Fruit fly (Drosophila melanogaster) whole organism, embryonic: ENCODE measurements around the gene Uro.

Experiments
- ATbp ChIP-seq: fragments of 200-800 bp; sonication (Bioruptor generic); optimal IDR thresholded peaks from 2 replicates; lab custom pipeline; 2017; ENCODE audit warnings: missing biosample characterization, mild to moderate bottlenecking, missing genetic modification characterization, missing genetic modification reagents
- Adf1 ChIP-seq: fragments of 200-800 bp; sonication (Bioruptor generic); IDR thresholded peaks from 2 replicates; pipeline ENCODE4 v1.3.6; 2022; ENCODE audit warnings: missing biosample characterization, missing genetic modification characterization
- Antp ChIP-seq: fragments of 200-800 bp; sonication (Bioruptor generic); optimal IDR thresholded peaks from 3 replicates; lab custom pipeline; 2016; ENCODE audit warnings: missing biosample characterization, missing genetic modification characterization
- Atf3 ChIP-seq: fragments of 200-800 bp; sonication (Bioruptor generic); optimal IDR thresholded peaks from 3 replicates; lab custom pipeline; 2016; ENCODE audit warnings: missing biosample characterization, missing genetic modification characterization
- BtbVII ChIP-seq: fragments of 200-800 bp; sonication (Bioruptor generic); optimal IDR thresholded peaks from 3 replicates; lab custom pipeline; 2017; ENCODE audit warnings: missing biosample characterization, mild to moderate bottlenecking, missing genetic modification characterization
- CG1024 ChIP-seq: fragments of 200-800 bp; sonication (Bioruptor generic); IDR thresholded peaks from 2 replicates; pipeline ENCODE4 v1.3.6; 2022; ENCODE audit warnings: missing biosample characterization, missing genetic modification characterization
- CG10274 ChIP-seq: fragments of 200-800 bp; sonication (Bioruptor generic); optimal IDR thresholded peaks from 3 replicates; lab custom pipeline; 2017; ENCODE audit warnings: missing biosample characterization, mild to moderate bottlenecking, missing genetic modification characterization
- CG10565 ChIP-seq: fragments of 200-800 bp; sonication (Bioruptor generic); optimal IDR thresholded peaks from 3 replicates; lab custom pipeline; 2016; ENCODE audit warnings: missing biosample characterization, mild to moderate bottlenecking, missing genetic modification characterization
- CG10979 ChIP-seq: fragments of 200-800 bp; sonication (Bioruptor generic); optimal IDR thresholded peaks from 2 replicates; lab custom pipeline; 2018; ENCODE audit warnings: missing biosample characterization, mild to moderate bottlenecking, missing genetic modification characterization, moderate library complexity
- CG14014 ChIP-seq: fragments of 200-800 bp; sonication (Bioruptor generic); IDR thresholded peaks from 2 replicates; pipeline ENCODE4 v1.3.6; 2022; ENCODE audit warnings: missing biosample characterization, missing genetic modification characterization
- CG15011 ChIP-seq: fragments of 200-800 bp; sonication (Bioruptor generic); optimal IDR thresholded peaks from 3 replicates; lab custom pipeline; 2018; ENCODE audit warnings: missing biosample characterization, mild to moderate bottlenecking, missing genetic modification characterization
- CG15073 ChIP-seq: fragments of 200-800 bp; sonication (Bioruptor generic); optimal IDR thresholded peaks from 2 replicates; lab custom pipeline; 2016; ENCODE audit warnings: missing biosample characterization, missing genetic modification characterization
- CG15514 ChIP-seq: fragments of 200-800 bp; sonication (Bioruptor generic); optimal IDR thresholded peaks from 3 replicates; lab custom pipeline; 2017; ENCODE audit warnings: missing biosample characterization, missing genetic modification characterization, mild to moderate bottlenecking, moderate library complexity, missing genetic modification reagents
- CG17361 ChIP-seq: fragments of 200-800 bp; sonication (Bioruptor generic); IDR thresholded peaks from 3 replicates; pipeline ENCODE4 v1.3.6; 2022; ENCODE audit warnings: missing biosample characterization, missing genetic modification characterization
- CG17568 ChIP-seq: fragments of 200-800 bp; sonication (Bioruptor generic); optimal IDR thresholded peaks from 2 replicates; lab custom pipeline; 2018; ENCODE audit warnings: missing biosample characterization, mild to moderate bottlenecking, missing genetic modification characterization, moderate library complexity
- CG2129 ChIP-seq: fragments of 200-800 bp; sonication (Bioruptor generic); IDR thresholded peaks from 2 replicates; pipeline ENCODE4 v1.3.6; 2022; ENCODE audit warnings: missing biosample characterization, missing genetic modification characterization; ENCODE audit not compliant: partially characterized antibody
- CG34422 ChIP-seq: fragments of 200-800 bp; sonication (Bioruptor generic); IDR thresholded peaks from 3 replicates; pipeline ENCODE4 v1.3.6; 2022; ENCODE audit warnings: missing biosample characterization, missing genetic modification characterization
- CG9797 ChIP-seq: fragments of 200-800 bp; sonication (Bioruptor generic); optimal IDR thresholded peaks from 3 replicates; lab custom pipeline; 2018; ENCODE audit warnings: missing biosample characterization, mild to moderate bottlenecking, missing genetic modification characterization
- CG9876 ChIP-seq: fragments of 200-800 bp; sonication (Bioruptor generic); optimal IDR thresholded peaks from 2 replicates; lab custom pipeline; 2016; ENCODE audit warnings: missing biosample characterization, missing genetic modification characterization
- Dek ChIP-seq: fragments of 200-800 bp; sonication (Bioruptor generic); optimal IDR thresholded peaks from 3 replicates; lab custom pipeline; 2019; ENCODE audit warnings: missing biosample characterization, mild to moderate bottlenecking, missing genetic modification characterization, moderate library complexity
- Doc2 ChIP-seq: fragments of 200-800 bp; sonication (Bioruptor generic); IDR thresholded peaks from 2 replicates; pipeline ENCODE4 v1.3.6; 2022; ENCODE audit warnings: missing biosample characterization, missing genetic modification characterization
- HLHmδ ChIP-seq: fragments of 200-800 bp; sonication (Bioruptor generic); optimal IDR thresholded peaks from 2 replicates; lab custom pipeline; 2018; ENCODE audit warnings: missing biosample characterization, mild to moderate bottlenecking, missing genetic modification characterization, moderate library complexity
- Hey ChIP-seq: fragments of 200-800 bp; sonication (Bioruptor generic); optimal IDR thresholded peaks from 3 replicates; lab custom pipeline; 2018; ENCODE audit warnings: missing biosample characterization, mild to moderate bottlenecking, missing genetic modification characterization
- Mad ChIP-seq: fragments of 200-800 bp; sonication (Bioruptor generic); optimal IDR thresholded peaks from 2 replicates; lab custom pipeline; 2016; ENCODE audit warnings: missing biosample characterization, missing genetic modification characterization
- Optix ChIP-seq: fragments of 200-800 bp; sonication (Bioruptor generic); IDR thresholded peaks from 3 replicates; pipeline ENCODE4 v1.3.6; 2022; ENCODE audit warnings: missing biosample characterization, missing genetic modification characterization
- Taf1 ChIP-seq: fragments of 200-800 bp; sonication (Bioruptor generic); IDR thresholded peaks from 2 replicates; pipeline ENCODE4 v1.3.6; 2022; ENCODE audit warnings: missing biosample characterization, missing genetic modification characterization
- aop ChIP-seq: fragments of 200-800 bp; sonication (Bioruptor generic); IDR thresholded peaks from 2 replicates; pipeline ENCODE4 v1.3.6; 2022; ENCODE audit warnings: missing biosample characterization, missing genetic modification characterization
- ara ChIP-seq: fragments of 200-800 bp; sonication (Bioruptor generic); IDR thresholded peaks from 2 replicates; pipeline ENCODE4 v1.3.6; 2022; ENCODE audit warnings: missing biosample characterization, missing genetic modification characterization
- ase ChIP-seq: fragments of 200-800 bp; sonication (Bioruptor generic); IDR thresholded peaks from 3 replicates; pipeline ENCODE4 v1.3.6; 2022; ENCODE audit warnings: missing biosample characterization, missing genetic modification characterization
- chm ChIP-seq: fragments of 200-800 bp; sonication (Bioruptor generic); IDR thresholded peaks from 2 replicates; pipeline ENCODE4 v1.3.6; 2022; ENCODE audit warnings: missing biosample characterization, missing genetic modification characterization
- exex ChIP-seq: fragments of 200-800 bp; sonication (Bioruptor generic); optimal IDR thresholded peaks from 4 replicates; lab custom pipeline; 2018; ENCODE audit warnings: missing biosample characterization, mild to moderate bottlenecking, missing genetic modification characterization, moderate library complexity
- gce ChIP-seq: fragments of 200-800 bp; sonication (Bioruptor generic); IDR thresholded peaks from 3 replicates; pipeline ENCODE4 v1.3.6; 2022; ENCODE audit warnings: missing biosample characterization, missing genetic modification characterization
- gro ChIP-seq: fragments of 200-800 bp; sonication (Bioruptor generic); optimal IDR thresholded peaks from 2 replicates; lab custom pipeline; 2016; ENCODE audit warnings: missing biosample characterization, missing genetic modification characterization
- her ChIP-seq: fragments of 200-800 bp; sonication (Bioruptor generic); optimal IDR thresholded peaks from 2 replicates; lab custom pipeline; 2016; ENCODE audit warnings: missing biosample characterization, missing genetic modification characterization
- jing ChIP-seq: fragments of 200-800 bp; sonication (Bioruptor generic); optimal IDR thresholded peaks from 2 replicates; lab custom pipeline; 2018; ENCODE audit warnings: missing biosample characterization, mild to moderate bottlenecking, missing genetic modification characterization
- klu ChIP-seq: fragments of 200-800 bp; sonication (Bioruptor generic); IDR thresholded peaks from 2 replicates; pipeline ENCODE4 v1.3.6; 2022; ENCODE audit warnings: missing biosample characterization, missing genetic modification characterization
- mirr ChIP-seq: fragments of 200-800 bp; sonication (Bioruptor generic); optimal IDR thresholded peaks from 3 replicates; lab custom pipeline; 2018; ENCODE audit warnings: missing biosample characterization, mild to moderate bottlenecking, missing genetic modification characterization
- oc ChIP-seq: fragments of 200-800 bp; sonication (Bioruptor generic); optimal IDR thresholded peaks from 2 replicates; lab custom pipeline; 2018; ENCODE audit warnings: missing biosample characterization, mild to moderate bottlenecking, missing genetic modification characterization, moderate library complexity
- org-1 ChIP-seq: fragments of 200-800 bp; sonication (Bioruptor generic); optimal IDR thresholded peaks from 2 replicates; lab custom pipeline; 2017; ENCODE audit warnings: missing biosample characterization, missing genetic modification characterization
- otp ChIP-seq: fragments of 200-800 bp; sonication (Bioruptor generic); IDR thresholded peaks from 3 replicates; pipeline ENCODE4, ENCODE4 v1.3.6; 2022; ENCODE audit warnings: missing biosample characterization, missing genetic modification characterization
- pfk ChIP-seq: fragments of 200-800 bp; sonication (Bioruptor generic); optimal IDR thresholded peaks from 2 replicates; lab custom pipeline; 2018; ENCODE audit warnings: missing biosample characterization, mild to moderate bottlenecking, missing genetic modification characterization, moderate library complexity
- psq ChIP-seq: fragments of 200-800 bp; sonication (Bioruptor generic); optimal IDR thresholded peaks from 2 replicates; lab custom pipeline; 2017; ENCODE audit warnings: missing biosample characterization, missing genetic modification characterization
- ro ChIP-seq: fragments of 200-800 bp; sonication (Bioruptor generic); IDR thresholded peaks from 2 replicates; pipeline ENCODE4 v1.3.6; 2022; ENCODE audit warnings: missing biosample characterization, missing genetic modification characterization
- row ChIP-seq: fragments of 200-800 bp; sonication (Bioruptor generic); IDR thresholded peaks from 3 replicates; pipeline ENCODE4 v1.3.6; 2022; ENCODE audit warnings: missing biosample characterization, missing genetic modification characterization
- sd ChIP-seq: fragments of 200-800 bp; sonication (Bioruptor generic); optimal IDR thresholded peaks from 3 replicates; lab custom pipeline; 2018; ENCODE audit warnings: missing biosample characterization, mild to moderate bottlenecking, missing genetic modification characterization, moderate library complexity
- sima ChIP-seq: fragments of 200-800 bp; sonication (Bioruptor generic); optimal IDR thresholded peaks from 2 replicates; lab custom pipeline; 2016; ENCODE audit warnings: missing biosample characterization, missing genetic modification characterization
- sisA ChIP-seq: fragments of 200-800 bp; sonication (Bioruptor generic); IDR thresholded peaks from 2 replicates; pipeline ENCODE4 v1.3.6; 2022; ENCODE audit warnings: missing biosample characterization, missing genetic modification characterization
- slou ChIP-seq: fragments of 200-800 bp; sonication (Bioruptor generic); optimal IDR thresholded peaks from 3 replicates; lab custom pipeline; 2016; ENCODE audit warnings: missing biosample characterization, missing genetic modification characterization
- tap ChIP-seq: fragments of 200-800 bp; optimal IDR thresholded peaks from 3 replicates; lab custom pipeline; 2019; ENCODE audit warnings: missing biosample characterization, mild to moderate bottlenecking, missing genetic modification characterization, moderate library complexity
- ttk ChIP-seq: fragments of 200-800 bp; sonication (Bioruptor generic); IDR thresholded peaks from 2 replicates; pipeline ENCODE4 v2.1.2; 2022; ENCODE audit warnings: missing biosample characterization, missing genetic modification characterization
- z ChIP-seq: fragments of 200-800 bp; sonication (Bioruptor generic); IDR thresholded peaks from 3 replicates; pipeline ENCODE4 v1.3.6; 2022; ENCODE audit warnings: missing biosample characterization, missing genetic modification characterization

The Uro gene

dm6 chr2L:7821279-7821848, 41.5 kb downstream of the Uro start (continued):
- TF ChIP-seq CG15011 (no peak), ase (GFP tag; lab: Robert Waterston, UW) (no peak), pfk (GFP tag; lab: Kevin White, UChicago) (no peak), sima (no peak), CG9797 (GFP tag; lab: Kevin White, UChicago) (peak; percentile 19), aop (peak; percentile 51; the same call in 1 of the 2 replicates), org-1 (no peak), ATbp (no peak), ttk (peak; percentile 52; the same call in 1 of the 2 replicates), CG9876 (GFP tag; lab: Kevin White, UChicago) (peak; percentile 24), z (no peak), CG2129 (GFP tag; lab: Robert Waterston, UW) (peak; percentile 59), Dek (peak; percentile 34), exex (peak; percentile 20), sisA (GFP tag; lab: Robert Waterston, UW) (no peak), slou (GFP tag; lab: Kevin White, UChicago) (no peak), CG10274 (no peak), psq (GFP tag; lab: Kevin White, UChicago) (no peak), Hey (tag; lab: Kevin White, UChicago) (no peak), ara (GFP tag; lab: Robert Waterston, UW) (no peak), mirr (peak; percentile 33), oc (tag; lab: Kevin White, UChicago) (no peak), CG15514 (GFP tag; lab: Kevin White, UChicago) (peak; percentile 79), CG15073 (GFP tag; lab: Kevin White, UChicago) (no peak), sd (tag; lab: Kevin White, UChicago) (no peak), otp (GFP tag; lab: Robert Waterston, UW) (0 out of 3 replicates have a peak, but pooled peaks have one; percentile 15), Atf3 (GFP tag; lab: Kevin White, UChicago) (no peak), CG14014 (0 out of 2 replicates have a peak, but pooled peaks have one; percentile 55), CG10979 (peak; percentile 42), Mad (GFP tag; lab: Kevin White, UChicago) (peak; percentile 56), CG17361 (GFP tag; lab: Robert Waterston, UW) (peak; percentile 69), CG17568 (GFP tag; lab: Kevin White, UChicago) (no peak), Taf1 (no peak), Optix (peak; percentile 36; the same call in 1 of the 3 replicates), BtbVII (GFP tag; lab: Kevin White, UChicago) (peak; percentile 23), jing (GFP tag; lab: Kevin White, UChicago) (no peak), Antp (GFP tag; lab: Kevin White, UChicago) (peak; percentile 54), HLHmδ (GFP tag; lab: Kevin White, UChicago) (no peak), CG10565 (no peak), gro (GFP tag; lab: Kevin White, UChicago) (peak; percentile 63), klu (GFP tag; lab: Robert Waterston, UW) (peak; percentile 24; the same call in 1 of the 2 replicates), her (GFP tag; lab: Kevin White, UChicago) (peak; percentile 64), gce (GFP tag; lab: Robert Waterston, UW) (0 out of 3 replicates have a peak, but pooled peaks have one; percentile 68), CG34422 (GFP tag; lab: Robert Waterston, UW) (peak; percentile 73; the same call in 1 of the 3 replicates), chm (GFP tag; lab: Robert Waterston, UW) (peak; percentile 31; the same call in 1 of the 2 replicates), Doc2 (GFP tag; lab: Robert Waterston, UW) (no peak), tap (tag; lab: Kevin White, UChicago) (no peak), row (GFP tag; lab: Robert Waterston, UW) (peak; percentile 82), Adf1 (GFP tag; lab: Robert Waterston, UW) (peak; percentile 20; the same call in 1 of the 2 replicates), CG1024 (GFP tag; lab: Robert Waterston, UW) (0 out of 2 replicates have a peak, but pooled peaks have one; percentile 3), ro (no peak)
